Fruit fly (Drosophila melanogaster) whole organism: ENCODE data around the gene SdhC.

Source experiments
- Dll ChIP-seq: fragments of >200 bp; optimal IDR thresholded peaks from 2 replicates; lab custom pipeline; 2017
- EcR ChIP-seq, 2 experiments: fragments of >200 bp; optimal IDR thresholded peaks; 2 replicates each; lab custom pipeline; 2017; ENCODE audit warnings: missing biosample characterization in 2 of 2, missing genetic modification characterization in 2 of 2, missing genetic modification reagents in 2 of 2
- psq ChIP-seq: fragments of >200 bp; optimal IDR thresholded peaks from 2 replicates; lab custom pipeline; 2017
- usp ChIP-seq: fragments of >200 bp; optimal IDR thresholded peaks from 2 replicates; lab custom pipeline; 2017; ENCODE audit warnings: missing biosample characterization, missing genetic modification characterization, mixed read lengths

- no peak for TF ChIP-seq usp (GFP tag; lab: Kevin White, UChicago)
- no peak for TF ChIP-seq Dll (lab: Kevin White, UChicago)
- no peak for TF ChIP-seq EcR (GFP tag; optimal IDR thresholded peaks at IDR 0.05; lab: Kevin White, UChicago)
- TF ChIP-seq psq: no peak
Observed at dm6 chr3R:11172460-11173168, 37.0 kb downstream of the SdhC start, which contains the start of gene Ugt35A1.
